Worm (Caenorhabditis elegans) whole organism, L4/young adult: ENCODE data around the gene str-8.
"Not testable (repeated sequence)": the region's sequence is repeated elsewhere in the genome, so short reads cannot be mapped to it uniquely, and the experiment has no call there.

Source experiments
- W03F9.2 ChIP-seq: fragments of 150-350 bp; optimal IDR thresholded peaks from 2 replicates; lab custom pipeline; 2014; ENCODE audit warnings: missing biosample characterization, missing genetic modification characterization
- dao-5 ChIP-seq: sonication (generic microtip); optimal IDR thresholded peaks from 2 replicates; lab custom pipeline; 2016; ENCODE audit warnings: missing genotype, missing genetic modification characterization, moderate library complexity, missing compliant biosample characterization
- him-1 ChIP-seq: sonication (generic microtip); optimal IDR thresholded peaks from 2 replicates; lab custom pipeline; 2016; ENCODE audit warnings: missing genotype, missing genetic modification reagents, missing genetic modification characterization, missing compliant biosample characterization

str-8 gene

ce11 chrV:15733568-15733967 lies 21.3 kb upstream of the str-8 start, which contains the start of gene T23D5.3:
Gene T23D5.3 (minus strand): TSS chrV:15733668.
- TF ChIP-seq him-1 (tag; lab: Kevin White, UChicago) (no peak), dao-5 (tag; lab: Kevin White, UChicago) (no peak), W03F9.2 (tag; lab: Kevin White, UChicago) (no peak)

DNA sequence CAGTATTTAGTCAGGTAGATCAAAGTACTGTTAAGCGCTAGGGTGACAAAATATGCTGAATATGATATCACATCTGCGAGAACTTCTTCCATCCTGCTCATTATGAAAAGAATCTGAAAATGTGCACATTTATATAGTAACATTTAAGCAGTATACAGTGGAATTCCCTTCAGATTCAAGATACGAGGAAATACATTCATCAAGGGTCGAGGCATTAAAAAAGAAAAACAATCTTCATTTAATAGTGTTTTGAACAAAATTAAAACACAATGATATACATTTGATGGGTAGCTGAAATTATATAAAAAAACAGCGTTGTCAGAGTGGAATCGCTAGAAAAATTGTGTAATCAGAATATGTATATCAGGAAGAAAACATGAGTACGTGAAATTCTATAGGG lies 19.1 kb upstream of the str-8 start, which contains the start of gene str-27:
TSS of gene str-27 (minus strand) at position 101 of the 400 bp plus-strand sequence.
- TF ChIP-seq dao-5 (tag; lab: Kevin White, UChicago) (no peak), W03F9.2 (tag; lab: Kevin White, UChicago) (no peak), him-1 (tag; lab: Kevin White, UChicago) (no peak)

- TF ChIP-seq W03F9.2 (tag; lab: Kevin White, UChicago) (no peak), dao-5 (tag; lab: Kevin White, UChicago) (no peak), him-1 (tag; lab: Kevin White, UChicago) (no peak)
These were observed 13.0 kb upstream of the str-8 start, which contains the start of gene str-18 for ce11 chrV:15741851-15742250. Gene str-18 (minus strand): TSS chrV:15741951.

- TF ChIP-seq him-1, W03F9.2, dao-5 (tag; lab: Kevin White, UChicago): not testable (repeated sequence)
These were observed 10.5 kb upstream of the str-8 start, which contains the start of gene str-19 for ce11 chrV:15744366-15744765. Gene str-19 (minus strand): TSS chrV:15744466.

ce11 chrV:15748343-15748742 lies 6.5 kb upstream of the str-8 start, which contains the start of gene T23D5.8:
Gene T23D5.8 (minus strand): TSS chrV:15748443.
- TF ChIP-seq dao-5, W03F9.2, him-1 (tag; lab: Kevin White, UChicago): not testable (repeated sequence)

- TF ChIP-seq dao-5 (tag; lab: Kevin White, UChicago): no peak
- TF ChIP-seq W03F9.2 (tag; lab: Kevin White, UChicago): no peak
- TF ChIP-seq him-1 (tag; lab: Kevin White, UChicago): no peak
These were observed 4.7 kb upstream of the str-8 start, which contains the start of gene str-6 for ce11 chrV:15750130-15750529. Gene str-6 (minus strand): TSS chrV:15750230.

ce11 chrV:15752049-15752448 lies 2.8 kb upstream of the str-8 start, which contains the start of gene str-43:
Gene str-43 (minus strand): TSS chrV:15752149.
- no peak for TF ChIP-seq dao-5 (tag; lab: Kevin White, UChicago)
- TF ChIP-seq W03F9.2 (tag; lab: Kevin White, UChicago): no peak
- no peak for TF ChIP-seq him-1 (tag; lab: Kevin White, UChicago)

ce11 chrV:15752941-15753340 lies 1.9 kb upstream of the str-8 start, which contains the start of gene str-5:
Gene str-5 (plus strand): TSS chrV:15753241.
- TF ChIP-seq W03F9.2, him-1, dao-5 (tag; lab: Kevin White, UChicago): not testable (repeated sequence)

- TF ChIP-seq him-1 (tag; lab: Kevin White, UChicago): no peak
- no peak for TF ChIP-seq W03F9.2 (tag; lab: Kevin White, UChicago)
- TF ChIP-seq dao-5 (tag; lab: Kevin White, UChicago): no peak
These were observed 2.8 kb downstream of the str-8 start for ce11 chrV:15757645-15758044.

- no peak for TF ChIP-seq him-1 (tag; lab: Kevin White, UChicago)
- TF ChIP-seq W03F9.2 (tag; lab: Kevin White, UChicago): no peak
- no peak for TF ChIP-seq dao-5 (tag; lab: Kevin White, UChicago)
These were observed 3.6 kb downstream of the str-8 start, which contains the start of gene str-9 for ce11 chrV:15758449-15758848. Gene str-9 (plus strand): TSS chrV:15758749.

- peak; percentile 95 for TF ChIP-seq W03F9.2 (tag; lab: Kevin White, UChicago)
- no peak for TF ChIP-seq dao-5 (tag; lab: Kevin White, UChicago)
- peak; percentile 47 for TF ChIP-seq him-1 (tag; lab: Kevin White, UChicago)
These were observed 11.3 kb downstream of the str-8 start, which contains the start of the genes haf-3 and F57A10.2 for ce11 chrV:15766122-15766594. Gene haf-3 (minus strand): TSS chrV:15766172. Gene F57A10.2 (plus strand): TSS chrV:15766575.

- no peak for TF ChIP-seq W03F9.2 (tag; lab: Kevin White, UChicago)
- TF ChIP-seq him-1 (tag; lab: Kevin White, UChicago): no peak
- TF ChIP-seq dao-5 (tag; lab: Kevin White, UChicago): no peak
These were observed 14.2 kb downstream of the str-8 start, which contains the start of gene F57A10.4 for ce11 chrV:15769072-15769471. Gene F57A10.4 (plus strand): TSS chrV:15769438.

DNA sequence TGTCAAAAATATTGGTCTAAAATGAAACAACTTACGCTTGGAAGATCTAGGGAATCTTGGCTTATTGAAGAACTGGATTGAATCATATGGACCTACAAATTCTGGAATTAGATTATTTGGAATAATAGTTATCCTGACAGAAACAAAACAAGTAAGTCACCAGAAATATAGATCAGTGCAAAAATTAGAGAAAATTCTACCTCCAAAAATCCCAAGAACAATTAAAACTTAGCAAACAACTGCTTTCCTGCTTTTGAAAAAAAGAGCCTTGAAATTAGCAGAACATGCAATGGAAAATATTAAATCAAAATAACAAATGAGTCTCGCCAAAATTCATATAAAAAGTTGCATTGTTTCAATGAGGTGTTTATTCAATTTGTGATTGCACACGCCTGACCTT lies 18.3 kb downstream of the str-8 start, which contains the start of gene nhr-60:
TSS of gene nhr-60 (minus strand) at position 101 of the 400 bp plus-strand sequence.
- TF ChIP-seq W03F9.2 (tag; lab: Kevin White, UChicago): no peak
- TF ChIP-seq him-1 (tag; lab: Kevin White, UChicago): no peak
- no peak for TF ChIP-seq dao-5 (tag; lab: Kevin White, UChicago)
